Fruit fly (Drosophila melanogaster) whole organism, embryonic: ENCODE measurements around the gene CG15878.

Experiments used
- CG10321 ChIP-seq: fragments of 200-800 bp; sonication (Bioruptor generic); IDR thresholded peaks from 2 replicates; pipeline ENCODE4 v1.3.6; 2022; ENCODE audit warnings: missing biosample characterization, missing genetic modification characterization
- CG13424 ChIP-seq: fragments of 200-800 bp; sonication (Bioruptor generic); optimal IDR thresholded peaks from 2 replicates; lab custom pipeline; 2019; ENCODE audit warnings: missing biosample characterization, mild to moderate bottlenecking, missing genetic modification characterization, moderate library complexity
- CG13894 ChIP-seq: fragments of 200-800 bp; sonication (Bioruptor generic); optimal IDR thresholded peaks from 3 replicates; lab custom pipeline; 2018; ENCODE audit warnings: missing biosample characterization, mild to moderate bottlenecking, missing genetic modification characterization, moderate library complexity
- CG14014 ChIP-seq: fragments of 200-800 bp; sonication (Bioruptor generic); IDR thresholded peaks from 2 replicates; pipeline ENCODE4 v1.3.6; 2022; ENCODE audit warnings: missing biosample characterization, missing genetic modification characterization
- CG1529 ChIP-seq: fragments of 200-800 bp; sonication (Bioruptor generic); optimal IDR thresholded peaks from 3 replicates; lab custom pipeline; 2018; ENCODE audit warnings: missing biosample characterization, missing genetic modification characterization
- CG16779 ChIP-seq: fragments of 200-800 bp; sonication (Bioruptor generic); IDR thresholded peaks from 2 replicates; pipeline ENCODE4 v1.3.6; 2022; ENCODE audit warnings: missing biosample characterization, missing genetic modification characterization
- CG2712 ChIP-seq: fragments of 200-800 bp; optimal IDR thresholded peaks from 3 replicates; lab custom pipeline; 2019; ENCODE audit warnings: missing biosample characterization, mild to moderate bottlenecking, missing genetic modification characterization, moderate library complexity
- CG30431 ChIP-seq: fragments of 200-800 bp; sonication (Bioruptor generic); optimal IDR thresholded peaks from 2 replicates; lab custom pipeline; 2017; ENCODE audit warnings: missing biosample characterization, missing genetic modification characterization
- CG31441 ChIP-seq: fragments of 200-800 bp; sonication (Bioruptor generic); IDR thresholded peaks from 2 replicates; pipeline ENCODE4 v1.3.6; 2022; ENCODE audit warnings: missing biosample characterization, missing genetic modification characterization
- CG3163 ChIP-seq: fragments of 200-800 bp; sonication (Bioruptor generic); optimal IDR thresholded peaks from 3 replicates; lab custom pipeline; 2016; ENCODE audit warnings: missing biosample characterization, missing genetic modification characterization
- CG34224 ChIP-seq: fragments of 200-800 bp; sonication (Bioruptor generic); IDR thresholded peaks from 3 replicates; pipeline ENCODE4 v1.3.6; 2022; ENCODE audit warnings: missing biosample characterization, missing genetic modification characterization; ENCODE audit not compliant: partially characterized antibody
- CG3847 ChIP-seq: fragments of 200-800 bp; sonication (Bioruptor generic); IDR thresholded peaks from 2 replicates; pipeline ENCODE4 v1.3.6; 2022; ENCODE audit warnings: missing biosample characterization, missing genetic modification characterization
- CG3995 ChIP-seq: fragments of 200-800 bp; sonication (Bioruptor generic); optimal IDR thresholded peaks from 3 replicates; lab custom pipeline; 2016; ENCODE audit warnings: missing biosample characterization, missing genetic modification characterization
- CG6791 ChIP-seq: fragments of 200-800 bp; sonication (Bioruptor generic); IDR thresholded peaks from 3 replicates; pipeline ENCODE4 v1.3.6; 2022; ENCODE audit warnings: missing biosample characterization, missing genetic modification characterization; ENCODE audit not compliant: partially characterized antibody
- CG8290 ChIP-seq, 3 experiments: fragments of 200-800 bp; sonication (Bioruptor generic); optimal IDR thresholded peaks; 2 replicates each; lab custom pipeline; 2016 to 2019; ENCODE audit warnings: missing biosample characterization in 3 of 3, missing genetic modification characterization in 3 of 3, mild to moderate bottlenecking in 2 of 3, moderate library complexity in 1 of 3
- CG8388 ChIP-seq: fragments of 200-800 bp; sonication (Bioruptor generic); optimal IDR thresholded peaks from 2 replicates; lab custom pipeline; 2019; ENCODE audit warnings: missing biosample characterization, mild to moderate bottlenecking, missing genetic modification characterization, moderate library complexity
- CTCF ChIP-seq: fragments of 200-800 bp; sonication (Bioruptor generic); optimal IDR thresholded peaks from 2 replicates; lab custom pipeline; 2017; ENCODE audit warnings: missing biosample characterization, mild to moderate bottlenecking, missing genetic modification characterization, moderate library complexity
- GATAe ChIP-seq: fragments of 200-800 bp; sonication (Bioruptor generic); conservative IDR thresholded peaks from 2 replicates; pipeline ENCODE4 v1.3.6; 2022; ENCODE audit warnings: missing biosample characterization, missing genetic modification characterization
- HLH3B ChIP-seq: fragments of 200-800 bp; sonication (Bioruptor generic); IDR thresholded peaks from 2 replicates; pipeline ENCODE4 v1.3.6; 2022; ENCODE audit warnings: missing biosample characterization, missing genetic modification characterization
- HmgZ ChIP-seq: fragments of 200-800 bp; sonication (Bioruptor generic); optimal IDR thresholded peaks from 2 replicates; lab custom pipeline; 2018; ENCODE audit warnings: missing biosample characterization, mild to moderate bottlenecking, missing genetic modification characterization
- Jarid2 ChIP-seq: fragments of 200-800 bp; sonication (Bioruptor generic); optimal IDR thresholded peaks from 3 replicates; lab custom pipeline; 2017; ENCODE audit warnings: mild to moderate bottlenecking, missing biosample characterization, missing genetic modification reagents, missing genetic modification characterization
- Lim3 ChIP-seq: fragments of 200-800 bp; sonication (Bioruptor generic); IDR thresholded peaks from 2 replicates; pipeline ENCODE4 v1.3.6; 2022; ENCODE audit warnings: missing biosample characterization, missing genetic modification characterization
- Med ChIP-seq: fragments of 200-800 bp; sonication (Bioruptor generic); peaks from one replicate; lab custom pipeline; 2016; ENCODE audit warnings: missing biosample characterization, missing genetic modification characterization, mild to moderate bottlenecking, inconsistent platforms, moderate library complexity
- Meics ChIP-seq: fragments of 200-800 bp; sonication (Bioruptor generic); optimal IDR thresholded peaks from 2 replicates; lab custom pipeline; 2017; ENCODE audit warnings: missing biosample characterization, mild to moderate bottlenecking, missing genetic modification characterization
- Pdp1 ChIP-seq, 2 experiments: fragments of 200-800 bp; sonication (Bioruptor generic); optimal IDR thresholded peaks; 3 replicates each; lab custom pipeline; 2016; ENCODE audit warnings: missing biosample characterization in 2 of 2, missing genetic modification characterization in 2 of 2, mild to moderate bottlenecking in 1 of 2, moderate library complexity in 1 of 2
- Trl ChIP-seq, 3 experiments: fragments of >200 bp in 2 of 3; fragments of 200-800 bp in 1 of 3; sonication (Bioruptor generic) in 1 of 3; optimal IDR thresholded peaks; 2 replicates in 1 of 3; 3 replicates in 2 of 3; lab custom pipeline; 2016 to 2017; ENCODE audit warnings: missing biosample characterization in 1 of 3, missing genetic modification characterization in 1 of 3
- crp ChIP-seq, 2 experiments: fragments of 200-800 bp; sonication (Bioruptor generic); optimal IDR thresholded peaks; 2 replicates in 1 of 2; 3 replicates in 1 of 2; lab custom pipeline; 2017; ENCODE audit warnings: missing biosample characterization in 2 of 2, missing genetic modification characterization in 2 of 2, mild to moderate bottlenecking in 1 of 2, moderate library complexity in 1 of 2
- eve ChIP-seq, 2 experiments: fragments of >200 bp; optimal IDR thresholded peaks; 2 replicates each; lab custom pipeline; 2017; ENCODE audit warnings: missing biosample characterization in 2 of 2, missing genetic modification characterization in 2 of 2
- exex ChIP-seq: fragments of 200-800 bp; sonication (Bioruptor generic); optimal IDR thresholded peaks from 4 replicates; lab custom pipeline; 2018; ENCODE audit warnings: missing biosample characterization, mild to moderate bottlenecking, missing genetic modification characterization, moderate library complexity
- fd64A ChIP-seq: fragments of 200-800 bp; sonication (Bioruptor generic); optimal IDR thresholded peaks from 3 replicates; lab custom pipeline; 2018; ENCODE audit warnings: missing biosample characterization, mild to moderate bottlenecking, missing genetic modification characterization
- fu2 ChIP-seq: fragments of 200-800 bp; sonication (Bioruptor generic); optimal IDR thresholded peaks from 2 replicates; lab custom pipeline; 2016; ENCODE audit warnings: missing biosample characterization, missing genetic modification characterization
- gsb-n ChIP-seq: fragments of 200-800 bp; sonication (Bioruptor generic); optimal IDR thresholded peaks from 3 replicates; lab custom pipeline; 2018; ENCODE audit warnings: missing biosample characterization, mild to moderate bottlenecking, missing genetic modification characterization
- hb ChIP-seq: fragments of 200-800 bp; sonication (Bioruptor generic); IDR thresholded peaks from 3 replicates; pipeline ENCODE4 v1.3.6; 2022; ENCODE audit warnings: missing biosample characterization, missing genetic modification characterization; ENCODE audit not compliant: partially characterized antibody
- lmd ChIP-seq: fragments of 200-800 bp; sonication (Bioruptor generic); IDR thresholded peaks from 2 replicates; pipeline ENCODE4 v1.3.6; 2022; ENCODE audit warnings: missing biosample characterization, missing genetic modification characterization
- lola ChIP-seq, 3 experiments: fragments of >200 bp in 2 of 3; fragments of 200-800 bp in 1 of 3; sonication (Bioruptor generic) in 1 of 3; optimal IDR thresholded peaks; 2 replicates each; lab custom pipeline; 2017 to 2019; ENCODE audit warnings: missing biosample characterization in 3 of 3, missing genetic modification characterization in 3 of 3, mild to moderate bottlenecking in 1 of 3, moderate library complexity in 1 of 3
- mirr ChIP-seq: fragments of 200-800 bp; sonication (Bioruptor generic); optimal IDR thresholded peaks from 3 replicates; lab custom pipeline; 2018; ENCODE audit warnings: missing biosample characterization, mild to moderate bottlenecking, missing genetic modification characterization
- nom ChIP-seq: fragments of 200-800 bp; sonication (Bioruptor generic); optimal IDR thresholded peaks from 2 replicates; lab custom pipeline; 2017; ENCODE audit warnings: missing biosample characterization, missing genetic modification characterization, mild to moderate bottlenecking, moderate library complexity, missing genetic modification reagents
- pb ChIP-seq: fragments of 200-800 bp; sonication (Bioruptor generic); optimal IDR thresholded peaks from 3 replicates; lab custom pipeline; 2016; ENCODE audit warnings: missing biosample characterization, missing genetic modification characterization
- row ChIP-seq: fragments of 200-800 bp; sonication (Bioruptor generic); IDR thresholded peaks from 3 replicates; pipeline ENCODE4 v1.3.6; 2022; ENCODE audit warnings: missing biosample characterization, missing genetic modification characterization
- sd ChIP-seq: fragments of 200-800 bp; sonication (Bioruptor generic); optimal IDR thresholded peaks from 3 replicates; lab custom pipeline; 2018; ENCODE audit warnings: missing biosample characterization, mild to moderate bottlenecking, missing genetic modification characterization, moderate library complexity
- sima ChIP-seq: fragments of 200-800 bp; sonication (Bioruptor generic); optimal IDR thresholded peaks from 2 replicates; lab custom pipeline; 2016; ENCODE audit warnings: missing biosample characterization, missing genetic modification characterization
- sna ChIP-seq: fragments of 200-800 bp; sonication (Bioruptor generic); IDR thresholded peaks from 2 replicates; pipeline ENCODE4 v1.3.6; 2022; ENCODE audit warnings: missing biosample characterization, missing genetic modification characterization; ENCODE audit not compliant: partially characterized antibody
- stwl ChIP-seq: fragments of 200-800 bp; sonication (Bioruptor generic); optimal IDR thresholded peaks from 3 replicates; lab custom pipeline; 2018; ENCODE audit warnings: missing biosample characterization, mild to moderate bottlenecking, missing genetic modification characterization, moderate library complexity
- ttk ChIP-seq: fragments of 200-800 bp; sonication (Bioruptor generic); IDR thresholded peaks from 2 replicates; pipeline ENCODE4 v2.1.2; 2022; ENCODE audit warnings: missing biosample characterization, missing genetic modification characterization
- vvl ChIP-seq: fragments of 200-800 bp; sonication (Bioruptor generic); IDR thresholded peaks from 2 replicates; pipeline ENCODE4 v1.3.6; 2022; ENCODE audit warnings: missing biosample characterization, missing genetic modification characterization
- zfh1 ChIP-seq: fragments of 200-800 bp; sonication (Bioruptor generic); IDR thresholded peaks from 3 replicates; pipeline ENCODE4 v1.3.6; 2022; ENCODE audit warnings: missing biosample characterization, missing genetic modification characterization

Gene CG15878

DNA sequence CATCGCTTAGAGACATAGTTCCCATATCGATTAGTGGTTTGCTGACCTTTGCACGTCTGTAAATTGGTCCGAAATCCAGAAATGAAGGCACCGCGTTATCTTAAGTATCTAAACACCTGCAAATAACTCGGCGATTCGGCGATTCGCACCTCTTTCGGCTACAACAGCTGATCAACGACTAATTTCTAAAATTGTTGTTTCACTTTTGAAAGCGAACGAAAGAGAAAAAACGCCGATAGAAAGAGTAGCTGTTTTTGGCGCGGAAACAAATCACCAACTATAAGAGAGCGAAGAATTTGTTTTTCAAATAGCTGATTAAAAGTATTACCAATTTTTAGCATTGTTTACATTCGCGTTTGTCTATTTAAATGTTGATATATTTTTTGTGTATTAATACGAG lies 43.3 kb downstream of the CG15878 start, which contains the start of gene CG15879:
Gene CG15879, minus strand, starts transcription at position 155 of the 400 bp plus-strand sequence.
- TF ChIP-seq CG34224 (GFP tag; lab: Robert Waterston, UW): 0 out of 3 replicates have a peak, but pooled peaks have one; percentile 10
- peak; percentile 1 for TF ChIP-seq mirr (GFP tag; lab: Kevin White, UChicago)
- no peak for TF ChIP-seq CG8388 (GFP tag; lab: Kevin White, UChicago)
- peak; percentile 3 for TF ChIP-seq Jarid2 (GFP tag; lab: Kevin White, UChicago)
- peak; percentile 82 for TF ChIP-seq CG3163 (GFP tag; lab: Kevin White, UChicago)
- TF ChIP-seq Med (GFP tag; lab: Kevin White, UChicago): peak; percentile 35
- peak; percentile 57 for TF ChIP-seq exex (tag; lab: Kevin White, UChicago)
- peak; percentile 0 to 59 for TF ChIP-seq Trl (optimal IDR thresholded peaks at IDR 0.05; lab: Kevin White, UChicago)
- no peak for TF ChIP-seq Trl (GFP tag; optimal IDR thresholded peaks at IDR 0.05; lab: Kevin White, UChicago)
- no peak for TF ChIP-seq CG10321 (GFP tag; lab: Robert Waterston, UW)
- TF ChIP-seq sd: peak; percentile 54
- TF ChIP-seq CG1529 (GFP tag; lab: Kevin White, UChicago): no peak
- TF ChIP-seq crp (GFP tag; optimal IDR thresholded peaks at IDR 0.05; lab: Kevin White, UChicago): peak in 1 of 2 experiments; percentile 45

DNA sequence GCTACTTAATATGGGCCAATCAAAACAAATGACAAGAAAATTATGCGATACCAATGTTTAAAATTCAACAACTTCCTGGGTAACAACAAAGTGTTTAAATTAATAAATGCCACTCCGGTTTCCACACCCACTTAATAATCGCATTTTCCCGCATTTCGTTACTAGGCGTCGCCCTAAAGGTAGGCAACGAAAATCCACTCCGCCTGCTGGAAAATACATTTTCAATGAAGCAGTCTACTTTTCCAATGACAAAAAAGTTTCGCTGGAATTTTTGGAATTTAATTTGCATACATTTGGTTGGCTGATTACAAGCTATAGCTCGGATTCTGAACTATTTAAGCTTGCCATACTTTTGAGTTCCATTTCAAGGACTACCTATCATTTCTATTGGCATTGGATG lies 45.5 kb downstream of the CG15878 start:
- no peak for TF ChIP-seq CG1529 (GFP tag; lab: Kevin White, UChicago)
- no peak for TF ChIP-seq stwl (tag; lab: Kevin White, UChicago)
- 0 out of 3 replicates have a peak, but pooled peaks have one; percentile 21 for TF ChIP-seq CG34224 (GFP tag; lab: Robert Waterston, UW)
- TF ChIP-seq CG13424 (tag; lab: Kevin White, UChicago): no peak
- peak; percentile 88 for TF ChIP-seq vvl (GFP tag; lab: Robert Waterston, UW)
- no peak for TF ChIP-seq CG14014 (GFP tag; lab: Robert Waterston, UW)
- TF ChIP-seq CG8290 (GFP tag; optimal IDR thresholded peaks at IDR 0.05; lab: Kevin White, UChicago): no peak
- peak in 1 of 2 experiments; percentile 32 for TF ChIP-seq CG8290 (tag; optimal IDR thresholded peaks at IDR 0.05; lab: Kevin White, UChicago)
- TF ChIP-seq HmgZ: peak; percentile 4
- no peak for TF ChIP-seq Pdp1 (GFP tag; optimal IDR thresholded peaks at IDR 0.05; lab: Kevin White, UChicago)
- TF ChIP-seq CG3995 (GFP tag; lab: Kevin White, UChicago): peak; percentile 80
- peak; percentile 93 for TF ChIP-seq sd
- TF ChIP-seq pb (GFP tag; lab: Kevin White, UChicago): no peak
- peak in 1 of 3 experiments; percentile 38 for TF ChIP-seq lola (GFP tag; optimal IDR thresholded peaks at IDR 0.05; lab: Kevin White, UChicago)
- TF ChIP-seq CTCF (GFP tag; lab: Kevin White, UChicago): peak; percentile 44
- TF ChIP-seq eve (GFP tag; optimal IDR thresholded peaks at IDR 0.05; lab: Kevin White, UChicago): no peak
- TF ChIP-seq, all 482 proteins: peak for 8

DNA sequence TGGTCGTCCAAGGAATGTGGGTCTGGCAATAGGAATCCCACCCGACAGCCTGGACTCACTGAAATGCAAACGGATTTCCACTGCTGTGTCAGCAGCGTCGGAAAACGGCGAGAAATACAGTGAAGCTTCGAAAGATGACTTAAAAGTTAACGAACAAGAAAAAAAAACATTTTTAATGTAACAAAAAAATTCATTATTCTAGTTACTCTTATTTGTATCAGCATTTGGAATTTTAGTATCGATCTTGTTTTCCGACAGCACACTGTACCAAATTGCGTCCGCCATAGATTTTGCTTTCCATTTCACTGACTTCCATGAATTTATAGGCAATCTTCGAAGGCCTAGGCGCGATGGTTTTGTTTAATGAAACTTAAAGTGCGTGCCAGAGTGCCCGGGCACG lies 47.5 kb downstream of the CG15878 start:
- TF ChIP-seq fu2 (no peak), CG3847 (GFP tag; lab: Robert Waterston, UW) (no peak), Meics (peak; percentile 19), zfh1 (GFP tag; lab: Robert Waterston, UW) (no peak), row (peak; percentile 60), sna (GFP tag; lab: Robert Waterston, UW) (no peak), CG16779 (GFP tag; lab: Robert Waterston, UW) (no peak), lmd (peak; percentile 63), Lim3 (GFP tag; lab: Robert Waterston, UW) (no peak), sima (GFP tag; lab: Kevin White, UChicago) (no peak), CG30431 (GFP tag; lab: Kevin White, UChicago) (no peak), ttk (peak; percentile 34), CG2712 (tag; lab: Kevin White, UChicago) (peak; percentile 16), CG31441 (GFP tag; lab: Robert Waterston, UW) (0 out of 2 replicates have a peak, but pooled peaks have one; percentile 19), gsb-n (no peak), nom (GFP tag; lab: Kevin White, UChicago) (no peak), HLH3B (GFP tag; lab: Robert Waterston, UW) (peak; percentile 59), hb (no peak), CG13894 (tag; lab: Kevin White, UChicago) (peak; percentile 3), GATAe (no peak), fd64A (GFP tag; lab: Kevin White, UChicago) (no peak), CG6791 (GFP tag; lab: Robert Waterston, UW) (no peak)
